Fruit fly (Drosophila melanogaster): ENCODE data around the gene mirr.

DNA sequence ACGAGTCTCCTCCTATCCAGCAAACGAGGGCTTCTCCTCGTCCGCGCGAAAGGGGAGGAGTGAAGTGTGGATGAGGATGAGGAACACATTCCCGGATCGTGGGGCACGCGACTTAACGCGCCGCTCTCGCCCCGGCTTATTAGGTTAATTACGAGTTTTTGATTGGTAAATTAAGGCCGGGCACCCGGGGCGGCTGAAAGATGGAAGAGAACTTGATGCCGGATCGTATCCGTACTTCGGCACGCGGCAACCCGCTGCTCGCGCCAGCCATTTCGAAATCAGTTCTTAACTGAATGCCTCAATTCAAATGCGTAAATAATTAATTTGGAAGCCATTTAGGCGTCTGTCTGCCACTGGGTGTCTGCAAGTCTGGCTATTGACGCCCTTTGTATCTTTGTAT, 15.1 kb upstream of the mirr start:
- TF ChIP-seq Mio (GFP tag; optimal IDR thresholded peaks at IDR 0.05): no peak
- no peak for TF ChIP-seq pan (optimal IDR thresholded peaks at IDR 0.05)
- no peak for TF ChIP-seq h (GFP tag; optimal IDR thresholded peaks at IDR 0.05)
- TF ChIP-seq usp (GFP tag; optimal IDR thresholded peaks at IDR 0.05): no peak
- no peak for TF ChIP-seq psq (GFP tag; optimal IDR thresholded peaks at IDR 0.05)
- no peak for TF ChIP-seq foxo (GFP tag; optimal IDR thresholded peaks at IDR 0.05)
- TF ChIP-seq Jra (GFP tag; optimal IDR thresholded peaks at IDR 0.05): no peak
- TF ChIP-seq CG9705 (GFP tag; optimal IDR thresholded peaks at IDR 0.05): no peak
- no peak for TF ChIP-seq br (GFP tag; optimal IDR thresholded peaks at IDR 0.05)
- no peak for TF ChIP-seq ey (GFP tag; optimal IDR thresholded peaks at IDR 0.05)
- TF ChIP-seq Myc (optimal IDR thresholded peaks at IDR 0.05): no peak
- TF ChIP-seq Dfd (GFP tag; optimal IDR thresholded peaks at IDR 0.05): no peak
- no peak for TF ChIP-seq woc (GFP tag; optimal IDR thresholded peaks at IDR 0.05)
- no peak for TF ChIP-seq rgr (GFP tag; optimal IDR thresholded peaks at IDR 0.05)

Measured in whole organism, wandering third instar larva.